Worm (Caenorhabditis elegans) whole organism, L4/young adult: Measurements from ENCODE around the gene cki-1.

Source experiments
- W03F9.2 ChIP-seq: fragments of 150-350 bp; optimal IDR thresholded peaks from 2 replicates; lab custom pipeline; 2014; ENCODE audit warnings: missing biosample characterization, missing genetic modification characterization
- him-1 ChIP-seq: sonication (generic microtip); optimal IDR thresholded peaks from 2 replicates; lab custom pipeline; 2016; ENCODE audit warnings: missing genotype, missing genetic modification reagents, missing genetic modification characterization, missing compliant biosample characterization

ce11 chrII:7854942-7855341 lies 43.9 kb downstream of the cki-1 start, which contains the start of gene mdt-10:
- TF ChIP-seq him-1 (tag; lab: Kevin White, UChicago): no peak
- no peak for TF ChIP-seq W03F9.2 (tag; lab: Kevin White, UChicago)
